Worm (Caenorhabditis elegans): ENCODE results near the gene mec-2.

- no peak for TF ChIP-seq spr-1 (tag; optimal IDR thresholded peaks at IDR 0.05)
- TF ChIP-seq R02D3.7 (tag; optimal IDR thresholded peaks at IDR 0.05): no peak
- TF ChIP-seq ama-1 (optimal IDR thresholded peaks at IDR 0.05): no peak
- TF ChIP-seq attf-4 (tag; optimal IDR thresholded peaks at IDR 0.05): no peak
- TF ChIP-seq zag-1 (tag; optimal IDR thresholded peaks at IDR 0.05): no peak
- no peak for TF ChIP-seq ceh-32 (tag; optimal IDR thresholded peaks at IDR 0.05; ENCODE audit: poor library complexity)
- TF ChIP-seq snpc-4 (tag; optimal IDR thresholded peaks at IDR 0.05): no peak
- no peak for TF ChIP-seq ceh-44 (GFP tag; IDR thresholded peaks at IDR 0.05)
- no peak for TF ChIP-seq nhr-25 (tag; optimal IDR thresholded peaks at IDR 0.05; ENCODE audit: borderline replicate concordance, insufficient read depth)
- no peak for TF ChIP-seq nhr-6 (tag; optimal IDR thresholded peaks at IDR 0.05)
- no peak for TF ChIP-seq ces-1 (GFP tag; optimal IDR thresholded peaks at IDR 0.05)
- no peak for TF ChIP-seq nhr-11 (tag; optimal IDR thresholded peaks at IDR 0.05)
- TF ChIP-seq aly-2 (tag; optimal IDR thresholded peaks at IDR 0.05): no peak
Observed at ce11 chrX:5552652-5553051, 14.9 kb upstream of the mec-2 start, which contains the start of gene ifta-1.

Measured in whole organism, L4 larva.